Worm (Caenorhabditis elegans) whole organism, late embryonic: Measurements from ENCODE around the gene F32D8.12.

Experiments used
- C38D4.7 ChIP-seq: fragments of 200-800 bp; sonication (Bioruptor generic); optimal IDR thresholded peaks from 2 replicates; lab custom pipeline; 2018; ENCODE audit warnings: mild to moderate bottlenecking, missing genetic modification characterization, moderate library complexity, missing compliant biosample characterization
- ama-1 ChIP-seq: fragments of 150-350 bp; optimal IDR thresholded peaks from 2 replicates; lab custom pipeline; 2014
- ceh-31 ChIP-seq: sonication (generic microtip); optimal IDR thresholded peaks from 2 replicates; lab custom pipeline; 2016; ENCODE audit warnings: missing genetic modification characterization, missing compliant biosample characterization
- ceh-6 ChIP-seq: fragments of 200-800 bp; sonication (Bioruptor generic); optimal IDR thresholded peaks from 2 replicates; lab custom pipeline; 2018; ENCODE audit warnings: mild to moderate bottlenecking, missing genetic modification characterization, missing compliant biosample characterization
- elt-2 ChIP-seq: sonication (generic microtip); optimal IDR thresholded peaks from 2 replicates; lab custom pipeline; 2016; ENCODE audit warnings: missing genetic modification reagents, missing genetic modification characterization, missing compliant biosample characterization
- lin-11 ChIP-seq: fragments of 200-800 bp; sonication (Bioruptor generic); optimal IDR thresholded peaks from 2 replicates; lab custom pipeline; 2018; ENCODE audit warnings: mild to moderate bottlenecking, missing genetic modification characterization, missing compliant biosample characterization

DNA sequence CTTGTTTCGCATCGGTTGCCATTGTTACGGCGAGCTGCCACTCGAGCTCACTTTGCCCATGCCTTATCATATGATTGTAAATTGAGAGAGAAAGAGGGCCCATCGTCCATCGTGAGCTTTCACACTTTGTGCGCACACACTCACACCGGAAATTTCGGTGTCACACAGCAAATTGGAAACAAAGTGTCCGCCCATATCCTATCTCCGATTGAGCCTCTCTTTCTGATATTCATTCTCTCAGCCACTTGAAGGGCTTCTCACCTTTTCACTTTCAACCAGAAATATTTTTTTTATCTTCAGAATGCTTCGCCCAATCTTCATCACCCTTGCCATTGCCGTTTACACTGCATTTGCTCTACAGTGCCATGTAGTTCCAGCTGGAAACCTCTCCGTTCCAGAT lies 38.7 kb upstream of the F32D8.12 start, which contains the start of gene F58B4.3:
- no peak for TF ChIP-seq ama-1 (lab: Kevin White, UChicago)
- TF ChIP-seq C38D4.7 (GFP tag; lab: Kevin White, UChicago): no peak
- TF ChIP-seq lin-11 (tag; lab: Kevin White, UChicago): no peak
- no peak for TF ChIP-seq ceh-6 (GFP tag; lab: Kevin White, UChicago)
- TF ChIP-seq ceh-31 (tag; lab: Kevin White, UChicago): no peak
- TF ChIP-seq elt-2 (tag; lab: Kevin White, UChicago): no peak
